Fruit fly (Drosophila melanogaster) whole organism, embryonic: ENCODE results near the gene Rtca.
A peak's percentile ranks its signal among the peaks of the same experiment; 100 is the strongest.

ENCODE experiments used
- Atf-2 ChIP-seq: fragments of 200-800 bp; sonication (Bioruptor generic); optimal IDR thresholded peaks from 2 replicates; lab custom pipeline; 2016; ENCODE audit warnings: missing biosample characterization, missing genetic modification characterization
- BtbVII ChIP-seq: fragments of 200-800 bp; sonication (Bioruptor generic); optimal IDR thresholded peaks from 3 replicates; lab custom pipeline; 2017; ENCODE audit warnings: missing biosample characterization, mild to moderate bottlenecking, missing genetic modification characterization
- CG10267 ChIP-seq: fragments of 200-800 bp; sonication (Bioruptor generic); optimal IDR thresholded peaks from 2 replicates; lab custom pipeline; 2018; ENCODE audit warnings: missing biosample characterization, mild to moderate bottlenecking, missing genetic modification characterization, moderate library complexity
- CG10431 ChIP-seq: fragments of 200-800 bp; sonication (Bioruptor generic); optimal IDR thresholded peaks from 3 replicates; lab custom pipeline; 2018; ENCODE audit warnings: missing biosample characterization, mild to moderate bottlenecking, missing genetic modification characterization
- CG11560 ChIP-seq: fragments of 200-800 bp; sonication (Bioruptor generic); IDR thresholded peaks from 3 replicates; pipeline ENCODE4 v1.3.6; 2022; ENCODE audit warnings: missing biosample characterization, missing genetic modification characterization
- CG15011 ChIP-seq: fragments of 200-800 bp; sonication (Bioruptor generic); optimal IDR thresholded peaks from 3 replicates; lab custom pipeline; 2018; ENCODE audit warnings: missing biosample characterization, mild to moderate bottlenecking, missing genetic modification characterization
- CG15073 ChIP-seq: fragments of 200-800 bp; sonication (Bioruptor generic); optimal IDR thresholded peaks from 2 replicates; lab custom pipeline; 2016; ENCODE audit warnings: missing biosample characterization, missing genetic modification characterization
- CG1602 ChIP-seq: fragments of 200-800 bp; sonication (Bioruptor generic); optimal IDR thresholded peaks from 3 replicates; lab custom pipeline; 2016; ENCODE audit warnings: missing biosample characterization, missing genetic modification characterization
- CG17385 ChIP-seq: fragments of 200-800 bp; sonication (Bioruptor generic); optimal IDR thresholded peaks from 3 replicates; lab custom pipeline; 2018; ENCODE audit warnings: missing biosample characterization, mild to moderate bottlenecking, missing genetic modification characterization
- CG1792 ChIP-seq: fragments of 200-800 bp; sonication (Bioruptor generic); optimal IDR thresholded peaks from 2 replicates; lab custom pipeline; 2016; ENCODE audit warnings: missing biosample characterization, missing genetic modification characterization
- CG18599 ChIP-seq: fragments of 200-800 bp; sonication (Bioruptor generic); optimal IDR thresholded peaks from 3 replicates; lab custom pipeline; 2017; ENCODE audit warnings: missing biosample characterization, missing genetic modification characterization, mild to moderate bottlenecking, moderate library complexity, missing genetic modification reagents
- CG31441 ChIP-seq: fragments of 200-800 bp; sonication (Bioruptor generic); IDR thresholded peaks from 2 replicates; pipeline ENCODE4 v1.3.6; 2022; ENCODE audit warnings: missing biosample characterization, missing genetic modification characterization
- CG34376 ChIP-seq: fragments of 200-800 bp; sonication (Bioruptor generic); optimal IDR thresholded peaks from 2 replicates; lab custom pipeline; 2018; ENCODE audit warnings: missing biosample characterization, mild to moderate bottlenecking, missing genetic modification characterization
- CG34422 ChIP-seq: fragments of 200-800 bp; sonication (Bioruptor generic); IDR thresholded peaks from 3 replicates; pipeline ENCODE4 v1.3.6; 2022; ENCODE audit warnings: missing biosample characterization, missing genetic modification characterization
- CG3847 ChIP-seq: fragments of 200-800 bp; sonication (Bioruptor generic); IDR thresholded peaks from 2 replicates; pipeline ENCODE4 v1.3.6; 2022; ENCODE audit warnings: missing biosample characterization, missing genetic modification characterization
- CG4328 ChIP-seq: fragments of 200-800 bp; sonication (Bioruptor generic); optimal IDR thresholded peaks from 3 replicates; lab custom pipeline; 2017; ENCODE audit warnings: missing biosample characterization, missing genetic modification reagents, missing genetic modification characterization
- CG4404 ChIP-seq: fragments of 200-800 bp; sonication (Bioruptor generic); IDR thresholded peaks from 2 replicates; pipeline ENCODE4 v1.3.6; 2022; ENCODE audit warnings: missing biosample characterization, missing genetic modification characterization
- CG5180 ChIP-seq: fragments of 200-800 bp; sonication (Bioruptor generic); optimal IDR thresholded peaks from 3 replicates; lab custom pipeline; 2017; ENCODE audit warnings: missing biosample characterization, missing genetic modification characterization, mild to moderate bottlenecking, moderate library complexity, missing genetic modification reagents
- CG6272 ChIP-seq: fragments of 200-800 bp; sonication (Bioruptor generic); IDR thresholded peaks from 2 replicates; pipeline ENCODE4 v1.3.6; 2022; ENCODE audit warnings: missing biosample characterization, missing genetic modification characterization
- CG6683 ChIP-seq: fragments of 200-800 bp; sonication (Bioruptor generic); optimal IDR thresholded peaks from 2 replicates; lab custom pipeline; 2017; ENCODE audit warnings: missing biosample characterization, mild to moderate bottlenecking, missing genetic modification characterization, missing genetic modification reagents
- CG8924 ChIP-seq: fragments of 200-800 bp; optimal IDR thresholded peaks from 3 replicates; lab custom pipeline; 2019; ENCODE audit warnings: missing biosample characterization, mild to moderate bottlenecking, missing genetic modification characterization, moderate library complexity
- CG9609 ChIP-seq: fragments of 200-800 bp; sonication (Bioruptor generic); optimal IDR thresholded peaks from 3 replicates; lab custom pipeline; 2016; ENCODE audit warnings: missing biosample characterization, missing genetic modification characterization
- Dbx ChIP-seq: fragments of 200-800 bp; sonication (Bioruptor generic); IDR thresholded peaks from 3 replicates; pipeline ENCODE4 v1.3.6; 2022; ENCODE audit warnings: missing biosample characterization, missing genetic modification characterization
- E2f2 ChIP-seq: fragments of 200-800 bp; sonication (Bioruptor generic); IDR thresholded peaks from 2 replicates; pipeline ENCODE4 v1.3.6; 2022; ENCODE audit warnings: missing biosample characterization, missing genetic modification characterization
- H2.0 ChIP-seq: fragments of 200-800 bp; sonication (Bioruptor generic); IDR thresholded peaks from 2 replicates; pipeline ENCODE4 v1.3.6; 2022; ENCODE audit warnings: missing biosample characterization, missing genetic modification characterization
- Jarid2 ChIP-seq: fragments of 200-800 bp; sonication (Bioruptor generic); optimal IDR thresholded peaks from 3 replicates; lab custom pipeline; 2017; ENCODE audit warnings: mild to moderate bottlenecking, missing biosample characterization, missing genetic modification reagents, missing genetic modification characterization
- MTF-1 ChIP-seq: fragments of 200-800 bp; sonication (Bioruptor generic); optimal IDR thresholded peaks from 2 replicates; lab custom pipeline; 2018; ENCODE audit warnings: missing biosample characterization, mild to moderate bottlenecking, missing genetic modification characterization, borderline replicate concordance
- NC2β ChIP-seq: fragments of 200-800 bp; sonication (Bioruptor generic); optimal IDR thresholded peaks from 2 replicates; lab custom pipeline; 2016; ENCODE audit warnings: missing biosample characterization, missing genetic modification characterization
- NK7.1 ChIP-seq: fragments of 200-800 bp; sonication (Bioruptor generic); optimal IDR thresholded peaks from 3 replicates; lab custom pipeline; 2016; ENCODE audit warnings: missing biosample characterization, missing genetic modification characterization
- Nf-YA ChIP-seq: fragments of 200-800 bp; sonication (Bioruptor generic); IDR thresholded peaks from 2 replicates; pipeline ENCODE4 v1.3.6; 2022; ENCODE audit warnings: missing biosample characterization, missing genetic modification characterization
- Nf-YC ChIP-seq: fragments of 200-800 bp; optimal IDR thresholded peaks from 3 replicates; lab custom pipeline; 2019; ENCODE audit warnings: missing biosample characterization, mild to moderate bottlenecking, missing genetic modification characterization, moderate library complexity
- Sox100B ChIP-seq: fragments of 200-800 bp; sonication (Bioruptor generic); optimal IDR thresholded peaks from 3 replicates; lab custom pipeline; 2018; ENCODE audit warnings: missing biosample characterization, mild to moderate bottlenecking, missing genetic modification characterization
- Taf1 ChIP-seq: fragments of 200-800 bp; sonication (Bioruptor generic); IDR thresholded peaks from 2 replicates; pipeline ENCODE4 v1.3.6; 2022; ENCODE audit warnings: missing biosample characterization, missing genetic modification characterization
- Vsx1 ChIP-seq: fragments of 200-800 bp; sonication (Bioruptor generic); optimal IDR thresholded peaks from 2 replicates; lab custom pipeline; 2017; ENCODE audit warnings: missing biosample characterization, mild to moderate bottlenecking, missing genetic modification characterization, missing genetic modification reagents
- Xrp1 ChIP-seq: fragments of 200-800 bp; sonication (Bioruptor generic); IDR thresholded peaks from 2 replicates; pipeline ENCODE4 v1.3.6; 2022; ENCODE audit warnings: missing biosample characterization, missing genetic modification characterization
- ap ChIP-seq: fragments of 200-800 bp; sonication (Bioruptor generic); IDR thresholded peaks from 2 replicates; pipeline ENCODE4 v1.3.6; 2022; ENCODE audit warnings: missing biosample characterization, missing genetic modification characterization
- ato ChIP-seq: fragments of 200-800 bp; sonication (Bioruptor generic); IDR thresholded peaks from 2 replicates; pipeline ENCODE4 v1.3.6; 2022; ENCODE audit warnings: missing biosample characterization, missing genetic modification characterization; ENCODE audit not compliant: partially characterized antibody
- br ChIP-seq: fragments of >200 bp; optimal IDR thresholded peaks from 2 replicates; lab custom pipeline; 2017
- caup ChIP-seq: fragments of 200-800 bp; sonication (Bioruptor generic); optimal IDR thresholded peaks from 3 replicates; lab custom pipeline; 2017; ENCODE audit warnings: missing biosample characterization, mild to moderate bottlenecking, missing genetic modification characterization, moderate library complexity; ENCODE audit not compliant: severe bottlenecking
- crol ChIP-seq: fragments of 200-800 bp; sonication (Bioruptor generic); IDR thresholded peaks from 2 replicates; pipeline ENCODE4 v1.3.6; 2022; ENCODE audit warnings: missing biosample characterization, missing genetic modification characterization
- dmrt99B ChIP-seq: fragments of 200-800 bp; sonication (Bioruptor generic); optimal IDR thresholded peaks from 2 replicates; lab custom pipeline; 2018; ENCODE audit warnings: missing biosample characterization, mild to moderate bottlenecking, missing genetic modification characterization, moderate library complexity
- emc ChIP-seq: fragments of 200-800 bp; sonication (Bioruptor generic); optimal IDR thresholded peaks from 2 replicates; lab custom pipeline; 2016; ENCODE audit warnings: missing biosample characterization, missing genetic modification characterization
- eve ChIP-seq, 2 experiments: fragments of >200 bp; optimal IDR thresholded peaks; 2 replicates each; lab custom pipeline; 2017; ENCODE audit warnings: missing biosample characterization in 2 of 2, missing genetic modification characterization in 2 of 2
- pb ChIP-seq: fragments of 200-800 bp; sonication (Bioruptor generic); optimal IDR thresholded peaks from 3 replicates; lab custom pipeline; 2016; ENCODE audit warnings: missing biosample characterization, missing genetic modification characterization
- pho ChIP-seq: fragments of 200-800 bp; sonication (Bioruptor generic); optimal IDR thresholded peaks from 2 replicates; lab custom pipeline; 2016; ENCODE audit warnings: missing biosample characterization, missing genetic modification characterization
- phol ChIP-seq: fragments of 200-800 bp; sonication (Bioruptor generic); optimal IDR thresholded peaks from 3 replicates; lab custom pipeline; 2018; ENCODE audit warnings: missing biosample characterization, mild to moderate bottlenecking, missing genetic modification characterization, moderate library complexity
- seq ChIP-seq: fragments of 200-800 bp; sonication (Bioruptor generic); IDR thresholded peaks from 2 replicates; pipeline ENCODE4 v1.3.6; 2022; ENCODE audit warnings: missing biosample characterization, missing genetic modification characterization
- sima ChIP-seq: fragments of 200-800 bp; sonication (Bioruptor generic); optimal IDR thresholded peaks from 2 replicates; lab custom pipeline; 2016; ENCODE audit warnings: missing biosample characterization, missing genetic modification characterization
- tio ChIP-seq: fragments of 200-800 bp; sonication (Bioruptor generic); optimal IDR thresholded peaks from 2 replicates; lab custom pipeline; 2017; ENCODE audit warnings: missing biosample characterization, missing genetic modification characterization, inconsistent platforms
- tx ChIP-seq: fragments of 200-800 bp; sonication (Bioruptor generic); optimal IDR thresholded peaks from 2 replicates; lab custom pipeline; 2016; ENCODE audit warnings: missing biosample characterization, missing genetic modification characterization
- unpg ChIP-seq: fragments of 200-800 bp; sonication (Bioruptor generic); optimal IDR thresholded peaks from 3 replicates; lab custom pipeline; 2018; ENCODE audit warnings: missing biosample characterization, mild to moderate bottlenecking, missing genetic modification characterization, moderate library complexity
- wdn ChIP-seq: fragments of 200-800 bp; sonication (Bioruptor generic); IDR thresholded peaks from 2 replicates; pipeline ENCODE4 v1.3.6; 2022; ENCODE audit warnings: missing biosample characterization, missing genetic modification characterization
- wek ChIP-seq: fragments of 200-800 bp; sonication (Bioruptor generic); optimal IDR thresholded peaks from 3 replicates; lab custom pipeline; 2018; ENCODE audit warnings: missing biosample characterization, mild to moderate bottlenecking, missing genetic modification characterization, moderate library complexity

The Rtca gene

dm6 chrX:2036383-2036782 is 35.8 kb upstream of the Rtca start (continued):
- no peak for TF ChIP-seq CG15011
- TF ChIP-seq tio (GFP tag; lab: Kevin White, UChicago), result no peak
- no peak for TF ChIP-seq seq (GFP tag; lab: Robert Waterston, UW)
- TF ChIP-seq CG3847 (GFP tag; lab: Robert Waterston, UW), result no peak
- no peak for TF ChIP-seq Xrp1 (GFP tag; lab: Robert Waterston, UW)
- TF ChIP-seq CG31441 (GFP tag; lab: Robert Waterston, UW), result no peak
- no peak for TF ChIP-seq pho (GFP tag; lab: Kevin White, UChicago)
- TF ChIP-seq phol, result no peak
- TF ChIP-seq Sox100B (GFP tag; lab: Kevin White, UChicago), result no peak
- TF ChIP-seq tx (GFP tag; lab: Kevin White, UChicago), result no peak
- TF ChIP-seq ato, result no peak
- TF ChIP-seq CG11560 (tag; lab: Robert Waterston, UW), result no peak
- no peak for TF ChIP-seq eve (GFP tag; optimal IDR thresholded peaks at IDR 0.05; lab: Kevin White, UChicago)
- TF ChIP-seq CG6272 (GFP tag; lab: Robert Waterston, UW), result no peak
- TF ChIP-seq Dbx (GFP tag; lab: Robert Waterston, UW), result peak; percentile 17; the same call in 1 of the 3 replicates
- peak; percentile 94 for TF ChIP-seq crol (GFP tag; lab: Robert Waterston, UW)
- no peak for TF ChIP-seq br (lab: Kevin White, UChicago)
- peak; percentile 7 for TF ChIP-seq Nf-YC
- no peak for TF ChIP-seq CG15073 (GFP tag; lab: Kevin White, UChicago)
- TF ChIP-seq CG10267 (tag; lab: Kevin White, UChicago), result no peak
- TF ChIP-seq CG18599 (GFP tag; lab: Kevin White, UChicago), result no peak
- no peak for TF ChIP-seq BtbVII (GFP tag; lab: Kevin White, UChicago)
- no peak for TF ChIP-seq NK7.1 (GFP tag; lab: Kevin White, UChicago)
- TF ChIP-seq wek (GFP tag; lab: Kevin White, UChicago), result no peak
- no peak for TF ChIP-seq CG10431 (GFP tag; lab: Kevin White, UChicago)
- no peak for TF ChIP-seq sima (GFP tag; lab: Kevin White, UChicago)
- TF ChIP-seq CG4404 (GFP tag; lab: Robert Waterston, UW), result no peak
- TF ChIP-seq ap (GFP tag; lab: Robert Waterston, UW), result no peak
- TF ChIP-seq CG34376 (GFP tag; lab: Kevin White, UChicago), result no peak
- no peak for TF ChIP-seq CG4328
- TF ChIP-seq CG6683, result no peak
- TF ChIP-seq pb (GFP tag; lab: Kevin White, UChicago), result no peak
- no peak for TF ChIP-seq CG34422 (GFP tag; lab: Robert Waterston, UW)
- no peak for TF ChIP-seq CG9609 (GFP tag; lab: Kevin White, UChicago)
- TF ChIP-seq emc (GFP tag; lab: Kevin White, UChicago), result no peak
- no peak for TF ChIP-seq NC2β (GFP tag; lab: Kevin White, UChicago)
- no peak for TF ChIP-seq dmrt99B
- no peak for TF ChIP-seq Atf-2
- no peak for TF ChIP-seq unpg
- no peak for TF ChIP-seq Vsx1 (GFP tag; lab: Kevin White, UChicago)
- TF ChIP-seq Taf1 (GFP tag; lab: Robert Waterston, UW), result no peak
- TF ChIP-seq MTF-1 (GFP tag; lab: Kevin White, UChicago), result peak; percentile 16
- TF ChIP-seq E2f2 (GFP tag; lab: Robert Waterston, UW), result no peak
- 0 out of 2 replicates have a peak, but pooled peaks have one; percentile 17 for TF ChIP-seq wdn
- TF ChIP-seq CG1792, result no peak
- no peak for TF ChIP-seq H2.0
- no peak for TF ChIP-seq CG8924 (tag; lab: Kevin White, UChicago)
- peak; percentile 76 for TF ChIP-seq Jarid2
- TF ChIP-seq CG1602 (GFP tag; lab: Kevin White, UChicago), result no peak
- TF ChIP-seq CG5180, result peak; percentile 74
- TF ChIP-seq caup, result no peak
- peak; percentile 32 for TF ChIP-seq CG17385
- TF ChIP-seq Nf-YA (GFP tag; lab: Robert Waterston, UW), result no peak
